Fruit fly (Drosophila melanogaster) whole organism, prepupa: ENCODE measurements around the gene CG33725.

Experiments
- CG10631 ChIP-seq: fragments of 200-800 bp; sonication (Bioruptor generic); optimal IDR thresholded peaks from 2 replicates; lab custom pipeline; 2016; ENCODE audit warnings: missing biosample characterization, missing genetic modification characterization
- CG11294 ChIP-seq: fragments of 200-800 bp; sonication (Bioruptor generic); IDR thresholded peaks from 2 replicates; pipeline ENCODE4 v1.3.6; 2022; ENCODE audit warnings: missing biosample characterization, missing genetic modification characterization
- CG11762 ChIP-seq: fragments of 200-800 bp; sonication (Bioruptor generic); optimal IDR thresholded peaks from 3 replicates; lab custom pipeline; 2016; ENCODE audit warnings: missing biosample characterization, missing genetic modification characterization; ENCODE audit not compliant: insufficient read depth
- CG6163 ChIP-seq: fragments of 200-800 bp; sonication (Bioruptor generic); IDR thresholded peaks from 3 replicates; pipeline ENCODE4 v1.3.6; 2022; ENCODE audit warnings: missing biosample characterization, missing genetic modification characterization
- CG6854 ChIP-seq: fragments of 200-800 bp; sonication (Bioruptor generic); optimal IDR thresholded peaks from 2 replicates; lab custom pipeline; 2017; ENCODE audit warnings: missing biosample characterization, mild to moderate bottlenecking, missing genetic modification characterization
- CG8632 ChIP-seq: fragments of 200-800 bp; sonication (Bioruptor generic); optimal IDR thresholded peaks from 3 replicates; lab custom pipeline; 2016; ENCODE audit warnings: missing biosample characterization, missing genetic modification characterization
- Lpt ChIP-seq: fragments of 200-800 bp; sonication (Bioruptor generic); optimal IDR thresholded peaks from 3 replicates; lab custom pipeline; 2016; ENCODE audit warnings: missing biosample characterization, missing genetic modification characterization
- Met ChIP-seq: fragments of 200-800 bp; sonication (Bioruptor generic); optimal IDR thresholded peaks from 3 replicates; lab custom pipeline; 2016; ENCODE audit warnings: missing biosample characterization, missing genetic modification characterization
- dsx ChIP-seq: fragments of 200-800 bp; optimal IDR thresholded peaks from 3 replicates; lab custom pipeline; 2019; ENCODE audit warnings: missing biosample characterization, mild to moderate bottlenecking, missing genetic modification characterization, moderate library complexity; ENCODE audit not compliant: poor library complexity, severe bottlenecking
- fd85E ChIP-seq: fragments of 200-800 bp; sonication (Bioruptor generic); optimal IDR thresholded peaks from 3 replicates; lab custom pipeline; 2016; ENCODE audit warnings: missing biosample characterization, missing genetic modification characterization
- pdm3 ChIP-seq: fragments of 200-800 bp; sonication (Bioruptor generic); optimal IDR thresholded peaks from 3 replicates; lab custom pipeline; 2016; ENCODE audit warnings: missing biosample characterization, missing genetic modification characterization

- TF ChIP-seq dsx (GFP tag; lab: Kevin White, UChicago) (no peak), Met (GFP tag; lab: Kevin White, UChicago) (no peak), Lpt (GFP tag; lab: Kevin White, UChicago) (no peak), CG8632 (GFP tag; lab: Kevin White, UChicago) (no peak), CG11762 (GFP tag; lab: Kevin White, UChicago) (no peak), CG10631 (GFP tag; lab: Kevin White, UChicago) (no peak), CG6163 (GFP tag; lab: Robert Waterston, UW) (0 out of 3 replicates have a peak, but pooled peaks have one; percentile 18), fd85E (GFP tag; lab: Kevin White, UChicago) (no peak), CG11294 (GFP tag; lab: Robert Waterston, UW) (no peak), pdm3 (GFP tag; lab: Kevin White, UChicago) (no peak), CG6854 (no peak)
Measured at dm6 chr3L:12494273-12494672, 11.9 kb downstream of the CG33725 start.
